Worm (Caenorhabditis elegans) whole organism, late embryonic: ENCODE measurements around the gene dct-18.

Source experiments
- C08G9.2 ChIP-seq: sonication (generic microtip); optimal IDR thresholded peaks from 2 replicates; lab custom pipeline; 2016; ENCODE audit warnings: mild to moderate bottlenecking, missing genetic modification characterization, moderate library complexity, missing compliant biosample characterization
- K02D7.2 ChIP-seq: sonication (generic microtip); optimal IDR thresholded peaks from 2 replicates; lab custom pipeline; 2017; ENCODE audit warnings: mild to moderate bottlenecking, missing genetic modification characterization, missing compliant biosample characterization
- Y22D7AL.16 ChIP-seq: sonication (generic microtip); optimal IDR thresholded peaks from 2 replicates; lab custom pipeline; 2016; ENCODE audit warnings: missing genetic modification characterization, missing compliant biosample characterization
- ahr-1 ChIP-seq: sonication (generic microtip); optimal IDR thresholded peaks from 2 replicates; lab custom pipeline; 2016; ENCODE audit warnings: missing genetic modification characterization, missing compliant biosample characterization
- ceh-18 ChIP-seq: sonication (generic microtip); optimal IDR thresholded peaks from 2 replicates; lab custom pipeline; 2016; ENCODE audit warnings: missing genetic modification characterization, missing compliant biosample characterization
- ceh-19 ChIP-seq: fragments of 200-800 bp; sonication (Bioruptor generic); optimal IDR thresholded peaks from 2 replicates; lab custom pipeline; 2018; ENCODE audit warnings: mild to moderate bottlenecking, missing genetic modification characterization, missing compliant biosample characterization
- ceh-2 ChIP-seq: sonication (generic microtip); optimal IDR thresholded peaks from 2 replicates; lab custom pipeline; 2016; ENCODE audit warnings: missing genotype, missing genetic modification characterization, missing compliant biosample characterization
- ceh-22 ChIP-seq: sonication (generic microtip); optimal IDR thresholded peaks from 2 replicates; lab custom pipeline; 2017; ENCODE audit warnings: missing biosample characterization, missing genetic modification characterization
- ceh-24 ChIP-seq: sonication (generic microtip); optimal IDR thresholded peaks from 2 replicates; lab custom pipeline; 2016; ENCODE audit warnings: mild to moderate bottlenecking, missing genetic modification characterization, missing compliant biosample characterization
- ceh-30 ChIP-seq: fragments of 150-350 bp; optimal IDR thresholded peaks from 2 replicates; lab custom pipeline; 2014; ENCODE audit warnings: missing biosample characterization, missing genetic modification characterization
- dmd-4 ChIP-seq: sonication (generic microtip); optimal IDR thresholded peaks from 2 replicates; lab custom pipeline; 2016; ENCODE audit warnings: borderline replicate concordance, missing genetic modification characterization, missing compliant biosample characterization
- dve-1 ChIP-seq: sonication (generic microtip); optimal IDR thresholded peaks from 2 replicates; lab custom pipeline; 2017; ENCODE audit warnings: antibody characterized with exemption, mild to moderate bottlenecking, missing genetic modification characterization, missing compliant biosample characterization
- elt-4 ChIP-seq: sonication (generic microtip); optimal IDR thresholded peaks from 2 replicates; lab custom pipeline; 2016; ENCODE audit warnings: missing genetic modification characterization, missing compliant biosample characterization
- ets-4 ChIP-seq: sonication (generic microtip); optimal IDR thresholded peaks from 2 replicates; lab custom pipeline; 2016; ENCODE audit warnings: missing genetic modification characterization, missing compliant biosample characterization
- fkh-6 ChIP-seq: sonication (generic microtip); optimal IDR thresholded peaks from 2 replicates; lab custom pipeline; 2016; ENCODE audit warnings: missing genetic modification characterization, missing compliant biosample characterization
- hlh-15 ChIP-seq: sonication (generic microtip); optimal IDR thresholded peaks from 2 replicates; lab custom pipeline; 2016; ENCODE audit warnings: missing genetic modification characterization, missing compliant biosample characterization
- hlh-30 ChIP-seq: sonication (generic microtip); optimal IDR thresholded peaks from 2 replicates; lab custom pipeline; 2017; ENCODE audit warnings: antibody characterized with exemption, missing genetic modification characterization, missing compliant biosample characterization; ENCODE audit not compliant: insufficient read depth
- hlh-6 ChIP-seq: sonication (generic microtip); optimal IDR thresholded peaks from 2 replicates; lab custom pipeline; 2016; ENCODE audit warnings: missing genotype, missing genetic modification characterization, missing compliant biosample characterization
- hlh-8 ChIP-seq: sonication (generic microtip); optimal IDR thresholded peaks from 2 replicates; lab custom pipeline; 2016; ENCODE audit warnings: missing genotype, missing genetic modification characterization, missing compliant biosample characterization
- madf-2 ChIP-seq: sonication (generic microtip); optimal IDR thresholded peaks from 2 replicates; lab custom pipeline; 2017; ENCODE audit warnings: missing genetic modification characterization, missing compliant biosample characterization
- mec-3 ChIP-seq: sonication (generic microtip); optimal IDR thresholded peaks from 2 replicates; lab custom pipeline; 2016; ENCODE audit warnings: borderline replicate concordance, missing genetic modification characterization, missing compliant biosample characterization
- nfya-1 ChIP-seq: sonication (generic microtip); optimal IDR thresholded peaks from 2 replicates; lab custom pipeline; 2017; ENCODE audit warnings: missing genetic modification characterization, mild to moderate bottlenecking, missing compliant biosample characterization, antibody characterized with exemption, moderate library complexity
- nhr-232 ChIP-seq: sonication (generic microtip); optimal IDR thresholded peaks from 2 replicates; lab custom pipeline; 2016; ENCODE audit warnings: missing genetic modification characterization, missing compliant biosample characterization
- pha-2 ChIP-seq: sonication (generic microtip); optimal IDR thresholded peaks from 2 replicates; lab custom pipeline; 2017; ENCODE audit warnings: mild to moderate bottlenecking, missing genetic modification characterization, missing compliant biosample characterization
- pros-1 ChIP-seq: fragments of 150-350 bp; optimal IDR thresholded peaks from 2 replicates; lab custom pipeline; 2014; ENCODE audit warnings: missing biosample characterization, missing genetic modification reagents, missing genetic modification characterization
- rnt-1 ChIP-seq: sonication (generic microtip); optimal IDR thresholded peaks from 2 replicates; lab custom pipeline; 2016; ENCODE audit warnings: missing genetic modification characterization, missing compliant biosample characterization
- sox-2 ChIP-seq: fragments of 200-800 bp; sonication (Bioruptor generic); IDR thresholded peaks from 2 replicates; pipeline ENCODE4 v1.3.6; 2022; ENCODE audit warnings: missing genetic modification reagents, missing genetic modification characterization, missing compliant biosample characterization
- tbx-2 ChIP-seq: sonication (generic microtip); optimal IDR thresholded peaks from 2 replicates; lab custom pipeline; 2016; ENCODE audit warnings: missing genetic modification characterization, missing compliant biosample characterization
- unc-3 ChIP-seq, 2 experiments: fragments of 200-800 bp in 1 of 2; sonication (Bioruptor generic) in 1 of 2; sonication (generic microtip) in 1 of 2; conservative IDR thresholded peaks in 1 of 2; optimal IDR thresholded peaks in 1 of 2; 2 replicates each; pipeline versions ENCODE4 v1.3.6 to Lab custom; 2016 to 2022; ENCODE audit warnings: missing compliant biosample characterization in 2 of 2, missing genetic modification characterization in 2 of 2, missing genetic modification reagents in 1 of 2
- unc-42 ChIP-seq: sonication (generic microtip); optimal IDR thresholded peaks from 2 replicates; lab custom pipeline; 2016; ENCODE audit warnings: missing genotype, missing genetic modification characterization, missing compliant biosample characterization
- unc-55 ChIP-seq: sonication (generic microtip); optimal IDR thresholded peaks from 2 replicates; lab custom pipeline; 2017; ENCODE audit warnings: missing biosample characterization, missing genetic modification reagents, missing genetic modification characterization
- ztf-16 ChIP-seq: sonication (generic microtip); optimal IDR thresholded peaks from 2 replicates; lab custom pipeline; 2017; ENCODE audit warnings: missing genetic modification characterization, missing compliant biosample characterization

dct-18 gene

ce11 chrII:12918960-12919553 lies 12.6 kb upstream of the dct-18 start, which contains the start of the genes F58G1.2 and wago-4:
F58G1.2 (minus strand) TSS chrII:12919010.
wago-4 (plus strand) TSS chrII:12919551.
- TF ChIP-seq hlh-6 (tag; lab: Kevin White, UChicago): no peak
- TF ChIP-seq unc-42 (tag; lab: Kevin White, UChicago): no peak
- no peak for TF ChIP-seq hlh-15
- no peak for TF ChIP-seq fkh-6 (tag; lab: Kevin White, UChicago)
- TF ChIP-seq ets-4 (tag; lab: Kevin White, UChicago): no peak
- TF ChIP-seq sox-2 (GFP tag; lab: Robert Waterston, UW): no peak
- TF ChIP-seq pha-2 (tag; lab: Kevin White, UChicago): no peak
- TF ChIP-seq dmd-4: no peak
- TF ChIP-seq hlh-8: no peak
- TF ChIP-seq madf-2: no peak
- TF ChIP-seq ceh-2 (tag; lab: Kevin White, UChicago): no peak
- no peak for TF ChIP-seq ahr-1 (tag; lab: Kevin White, UChicago)
- TF ChIP-seq ceh-30 (tag; lab: Kevin White, UChicago): no peak
- TF ChIP-seq dve-1 (tag; lab: Kevin White, UChicago): no peak
- TF ChIP-seq nhr-232: no peak
- no peak for TF ChIP-seq ztf-16
- TF ChIP-seq Y22D7AL.16 (tag; lab: Kevin White, UChicago): no peak

ce11 chrII:12921478-12921877 lies 10.2 kb upstream of the dct-18 start:
- TF ChIP-seq rnt-1: no peak
- TF ChIP-seq, all 69 proteins: peak for 0

DNA sequence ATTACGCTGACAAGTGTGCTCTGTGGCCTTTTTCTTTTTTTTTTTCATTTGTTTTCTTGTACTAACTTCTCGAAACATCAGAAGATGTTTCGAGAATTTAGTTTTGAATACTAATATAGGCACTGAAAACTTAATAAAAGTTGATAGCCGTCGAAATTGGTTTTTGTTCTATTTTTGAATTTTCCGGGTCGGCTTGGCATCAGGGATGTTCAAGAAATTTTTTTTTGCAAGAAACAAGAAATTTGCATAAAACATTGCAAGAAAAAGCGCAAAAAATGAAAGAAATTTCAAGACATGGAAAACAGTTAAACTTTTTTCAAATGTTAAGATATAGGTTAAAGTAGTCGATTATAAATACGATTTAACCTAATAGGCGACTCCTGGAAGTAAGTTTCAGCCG lies 8.4 kb upstream of the dct-18 start:
- TF ChIP-seq ceh-19: no peak
- no peak for TF ChIP-seq C08G9.2 (tag; lab: Kevin White, UChicago)
- TF ChIP-seq ceh-24 (tag; lab: Kevin White, UChicago): no peak
- TF ChIP-seq ceh-22 (tag; lab: Kevin White, UChicago): no peak

- TF ChIP-seq mec-3 (tag; lab: Kevin White, UChicago) (no peak), sox-2 (GFP tag; lab: Robert Waterston, UW) (no peak), unc-55 (GFP tag; lab: Kevin White, UChicago) (no peak), dve-1 (tag; lab: Kevin White, UChicago) (no peak), nfya-1 (no peak), elt-4 (tag; lab: Kevin White, UChicago) (no peak)
Measured at ce11 chrII:12925551-12925950, 6.1 kb upstream of the dct-18 start, which contains the start of gene F58G1.8. F58G1.8 (minus strand) TSS chrII:12925651.

DNA sequence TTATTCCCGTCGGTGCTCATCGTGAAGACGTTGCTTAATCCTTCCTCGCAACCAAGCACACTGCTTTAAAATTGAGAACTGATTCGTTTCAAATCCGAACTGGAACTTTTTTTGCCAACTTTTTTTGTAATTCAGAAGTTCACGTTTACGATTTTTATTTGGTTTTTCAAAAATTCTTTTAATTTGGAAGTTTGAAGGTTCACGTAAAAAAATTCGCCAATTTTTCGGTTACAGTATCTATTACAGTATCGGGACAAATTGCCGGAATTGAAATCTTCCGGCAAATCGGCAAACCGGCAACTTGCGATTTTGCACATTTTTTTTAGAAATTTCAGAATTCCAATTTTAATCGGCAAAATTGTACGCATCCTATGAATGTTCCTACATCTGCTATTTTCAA lies 3.4 kb upstream of the dct-18 start, which contains the start of gene F58G1.3:
Gene F58G1.3, minus strand, starts transcription at position 101 of the 400 bp plus-strand sequence.
- TF ChIP-seq ceh-22 (tag; lab: Kevin White, UChicago): no peak

DNA sequence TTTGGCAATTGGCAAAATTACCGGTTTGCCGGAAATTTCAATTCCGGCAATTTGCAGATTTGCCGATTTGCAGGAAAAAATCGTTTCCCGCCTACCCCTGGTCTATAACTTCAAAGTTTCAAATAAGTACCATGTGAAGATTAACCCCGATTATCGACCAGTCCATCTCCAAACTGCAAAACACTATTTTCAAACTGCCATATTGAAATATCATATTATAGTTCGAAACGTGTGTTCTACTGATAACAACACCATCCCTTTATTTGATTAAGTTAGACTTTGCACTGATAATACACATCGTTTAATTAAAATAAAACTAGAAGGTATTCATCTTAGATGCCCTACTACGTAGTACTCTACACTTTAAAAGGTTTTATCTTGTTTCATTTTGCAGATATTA lies 1.5 kb upstream of the dct-18 start:
- TF ChIP-seq pros-1 (tag; lab: Kevin White, UChicago): no peak
- no peak for TF ChIP-seq tbx-2 (tag; lab: Kevin White, UChicago)
- no peak for TF ChIP-seq hlh-30 (tag; lab: Kevin White, UChicago)
- TF ChIP-seq K02D7.2 (tag; lab: Kevin White, UChicago): no peak
- no peak for TF ChIP-seq ceh-18
- TF ChIP-seq unc-3 (GFP tag; conservative IDR thresholded peaks at IDR 0.05; lab: Robert Waterston, UW): no peak
- TF ChIP-seq unc-3 (tag; optimal IDR thresholded peaks at IDR 0.05; lab: Kevin White, UChicago): no peak
